ENCODE assay signal across 3 fruit fly cellular contexts in the genomic region with DNA sequence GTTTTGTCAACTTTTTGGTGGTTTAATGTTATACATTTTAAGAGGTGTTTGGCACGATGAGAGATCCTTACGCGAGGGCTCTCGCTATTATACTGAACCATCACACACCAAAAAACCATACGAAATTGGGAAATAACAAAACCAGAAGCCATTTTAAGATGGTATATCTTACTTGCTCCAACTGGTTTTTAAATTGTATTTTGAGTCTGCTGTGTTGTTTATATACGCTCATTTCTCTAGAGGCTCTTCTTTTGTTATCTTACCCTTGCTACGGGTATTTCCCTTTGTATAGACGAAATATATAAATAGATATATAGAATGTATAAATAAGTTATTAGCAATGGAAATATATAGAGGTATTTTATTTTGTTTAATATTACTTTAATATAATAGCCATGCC.
TF ChIP-seq lines count a peak whose summit lies in the region.

A gene (minus strand): TSS at position 101 of the 400 bp plus-strand sequence.

- TF ChIP-seq CTCF in whole organism, embryonic (GFP tag; optimal IDR thresholded peaks at IDR 0.05; lab: Kevin White, UChicago) = no peak

TF ChIP-seq in whole organism, embryonic, 481 proteins besides CTCF, POLR2A, EP300 and RAD21:
- TF ChIP-seq CG33213 (GFP tag; optimal IDR thresholded peaks at IDR 0.05; lab: Kevin White, UChicago) = no peak
- TF ChIP-seq CG15269 (tag; optimal IDR thresholded peaks at IDR 0.05; lab: Kevin White, UChicago) = peak; percentile 23
- peak; percentile 27 for TF ChIP-seq CG8924 (tag; optimal IDR thresholded peaks at IDR 0.05; lab: Kevin White, UChicago)
- TF ChIP-seq sim (GFP tag; IDR thresholded peaks at IDR 0.05; lab: Robert Waterston, UW) = no peak
- TF ChIP-seq sob (GFP tag; IDR thresholded peaks at IDR 0.05; lab: Robert Waterston, UW) = no peak
- peak; percentile 29 for TF ChIP-seq gem (tag; optimal IDR thresholded peaks at IDR 0.05; lab: Kevin White, UChicago)
- TF ChIP-seq CG6175 (GFP tag; IDR thresholded peaks at IDR 0.05; lab: Robert Waterston, UW) = no peak
- TF ChIP-seq vnd (GFP tag; IDR thresholded peaks at IDR 0.05; lab: Robert Waterston, UW; ENCODE audit: partially characterized antibody) = no peak
- no peak for TF ChIP-seq wdn (GFP tag; IDR thresholded peaks at IDR 0.05; lab: Robert Waterston, UW)
- peak in 1 of 2 experiments; percentile 25 for TF ChIP-seq insv (GFP tag; optimal IDR thresholded peaks at IDR 0.05; lab: Kevin White, UChicago)
- no peak for TF ChIP-seq dpn (GFP tag; optimal IDR thresholded peaks at IDR 0.05; lab: Kevin White, UChicago)
- TF ChIP-seq CG11504 (tag; optimal IDR thresholded peaks at IDR 0.05; lab: Kevin White, UChicago) = peak; percentile 3
- no peak for TF ChIP-seq Hr51 (GFP tag; optimal IDR thresholded peaks at IDR 0.05; lab: Kevin White, UChicago)
- TF ChIP-seq Camta (GFP tag; optimal IDR thresholded peaks at IDR 0.05; lab: Kevin White, UChicago) = no peak
- TF ChIP-seq PHDP (tag; optimal IDR thresholded peaks at IDR 0.05; lab: Kevin White, UChicago) = no peak
- TF ChIP-seq Ssrp (tag; optimal IDR thresholded peaks at IDR 0.05; lab: Kevin White, UChicago) = no peak
- no peak for TF ChIP-seq tap (tag; optimal IDR thresholded peaks at IDR 0.05; lab: Kevin White, UChicago)
- TF ChIP-seq D19A (tag; optimal IDR thresholded peaks at IDR 0.05; lab: Kevin White, UChicago) = peak; percentile 77
TF ChIP-seq in whole organism, embryonic: peak in this region for 6.

TF ChIP-seq in whole organism, prepupa, 60 proteins besides CTCF, POLR2A, EP300 and RAD21:
- TF ChIP-seq dsx (GFP tag; optimal IDR thresholded peaks at IDR 0.05; lab: Kevin White, UChicago; ENCODE audit: poor library complexity, severe bottlenecking) = peak; percentile 23
- TF ChIP-seq CG16779 (tag; optimal IDR thresholded peaks at IDR 0.05; lab: Kevin White, UChicago) = no peak
- TF ChIP-seq fd85E (GFP tag; optimal IDR thresholded peaks at IDR 0.05; lab: Kevin White, UChicago) = no peak
- peak; percentile 1 for TF ChIP-seq Eip78C (GFP tag; lab: Kevin White, UChicago)
- TF ChIP-seq ss (GFP tag; optimal IDR thresholded peaks at IDR 0.05; lab: Kevin White, UChicago) = no peak
- peak; percentile 55 for TF ChIP-seq svp (GFP tag; lab: Kevin White, UChicago)
TF ChIP-seq in whole organism, prepupa: peak in this region for 3.

TF ChIP-seq in whole organism, pupa, 21 proteins besides CTCF, POLR2A, EP300 and RAD21:
- TF ChIP-seq Pif1A (GFP tag; optimal IDR thresholded peaks at IDR 0.05; lab: Kevin White, UChicago) (no peak), CG8159 (tag; optimal IDR thresholded peaks at IDR 0.05; lab: Kevin White, UChicago) (peak; percentile 35)
